Fruit fly (Drosophila melanogaster): ENCODE results near the gene slgA.

slgA gene

DNA sequence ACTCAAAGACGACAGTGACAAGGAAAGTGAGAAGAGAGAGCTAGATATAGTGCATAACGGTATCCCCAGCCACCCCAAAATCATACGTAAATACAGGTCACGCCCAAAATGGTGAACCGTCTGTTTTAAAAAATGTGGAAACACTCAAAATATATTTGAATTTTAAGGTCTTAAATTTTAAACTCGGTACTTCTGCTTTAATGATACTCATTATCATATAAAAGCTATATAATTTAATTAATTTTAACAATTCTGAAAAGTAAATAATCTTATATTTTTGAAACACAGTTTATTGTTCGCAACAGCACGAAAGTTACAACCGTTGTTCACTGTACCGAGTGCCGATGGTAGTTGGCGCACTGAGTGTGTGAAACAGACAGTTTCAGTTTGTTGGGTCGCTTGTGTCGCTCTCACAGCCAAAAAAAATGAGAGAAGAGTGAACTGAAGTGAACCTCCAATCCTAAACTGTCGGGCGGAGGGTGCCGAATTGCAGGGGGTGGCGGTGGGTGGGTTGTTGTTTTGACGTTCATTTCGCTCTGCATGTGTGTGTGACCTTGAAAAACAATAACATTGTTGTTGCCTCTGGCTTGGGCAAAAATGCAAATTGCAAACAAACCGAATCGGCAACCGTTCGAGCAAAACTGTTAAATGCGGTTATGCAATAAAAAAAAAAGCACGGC is 7.4 kb upstream of the slgA start:
- TF ChIP-seq odd (GFP tag; optimal IDR thresholded peaks at IDR 0.05): peak; percentile 89
- TF ChIP-seq CG2120 (GFP tag; optimal IDR thresholded peaks at IDR 0.05): peak; percentile 63
- peak; percentile 83 for TF ChIP-seq CG4820 (GFP tag; optimal IDR thresholded peaks at IDR 0.05)
- TF ChIP-seq CG17612 (GFP tag; IDR thresholded peaks at IDR 0.05): no peak
- peak; percentile 46 for TF ChIP-seq Sry-β (GFP tag; optimal IDR thresholded peaks at IDR 0.05)
- TF ChIP-seq hth (optimal IDR thresholded peaks at IDR 0.05): no peak
- no peak for TF ChIP-seq vnd (GFP tag; IDR thresholded peaks at IDR 0.05; ENCODE audit: partially characterized antibody)
- TF ChIP-seq inv (GFP tag; IDR thresholded peaks at IDR 0.05; ENCODE audit: partially characterized antibody): 0 out of 2 replicates have a peak, but pooled peaks have one; percentile 19
- no peak for TF ChIP-seq Camta (GFP tag; optimal IDR thresholded peaks at IDR 0.05)
- TF ChIP-seq disco-r (GFP tag; optimal IDR thresholded peaks at IDR 0.05): no peak
- TF ChIP-seq CG18764 (GFP tag; optimal IDR thresholded peaks at IDR 0.05): peak; percentile 71
- peak; percentile 76 for TF ChIP-seq CG2889 (GFP tag; IDR thresholded peaks at IDR 0.05)
- peak; percentile 88 for TF ChIP-seq HmgZ (tag; optimal IDR thresholded peaks at IDR 0.05)
- TF ChIP-seq CG34376 (GFP tag; optimal IDR thresholded peaks at IDR 0.05): peak; percentile 94
- peak; percentile 33 for TF ChIP-seq TFAM (GFP tag; optimal IDR thresholded peaks at IDR 0.05)
- TF ChIP-seq amos (GFP tag; IDR thresholded peaks at IDR 0.05; ENCODE audit: partially characterized antibody): no peak
- TF ChIP-seq luna (GFP tag; optimal IDR thresholded peaks at IDR 0.05): no peak
- peak; percentile 93 for TF ChIP-seq CG10147 (GFP tag; optimal IDR thresholded peaks at IDR 0.05)
- TF ChIP-seq CG17385 (GFP tag; optimal IDR thresholded peaks at IDR 0.05): peak; percentile 90
- peak in 1 of 2 experiments; percentile 91 for TF ChIP-seq Eip74EF (GFP tag; optimal IDR thresholded peaks at IDR 0.05)
- no peak for TF ChIP-seq sc (optimal IDR thresholded peaks at IDR 0.05)
- peak; percentile 84 for TF ChIP-seq sc (GFP tag; optimal IDR thresholded peaks at IDR 0.05)
- no peak for TF ChIP-seq Kr (GFP tag; optimal IDR thresholded peaks at IDR 0.05)
- TF ChIP-seq oc (tag; optimal IDR thresholded peaks at IDR 0.05): peak; percentile 85
- TF ChIP-seq CG12744 (GFP tag; optimal IDR thresholded peaks at IDR 0.05): peak; percentile 19
- no peak for TF ChIP-seq CG7963 (GFP tag; IDR thresholded peaks at IDR 0.05; ENCODE audit: partially characterized antibody)
- TF ChIP-seq chinmo (GFP tag; IDR thresholded peaks at IDR 0.05; ENCODE audit: partially characterized antibody): 0 out of 4 replicates have a peak, but pooled peaks have one; percentile 64
- no peak for TF ChIP-seq HmgD (GFP tag; optimal IDR thresholded peaks at IDR 0.05)
- peak; percentile 87 for TF ChIP-seq CG1602 (GFP tag; optimal IDR thresholded peaks at IDR 0.05)
- TF ChIP-seq tna (GFP tag; IDR thresholded peaks at IDR 0.05; ENCODE audit: partially characterized antibody): no peak
- peak; percentile 95 for TF ChIP-seq bcd (GFP tag; optimal IDR thresholded peaks at IDR 0.05)
- TF ChIP-seq CG11093 (GFP tag; IDR thresholded peaks at IDR 0.05): peak; percentile 83
- no peak for TF ChIP-seq z (GFP tag; IDR thresholded peaks at IDR 0.05)
- peak; percentile 70 for TF ChIP-seq slou (GFP tag; optimal IDR thresholded peaks at IDR 0.05)
- no peak for TF ChIP-seq Hr39 (optimal IDR thresholded peaks at IDR 0.05)
- TF ChIP-seq cwo (GFP tag; optimal IDR thresholded peaks at IDR 0.05): peak; percentile 91
- TF ChIP-seq corto (GFP tag; optimal IDR thresholded peaks at IDR 0.05): peak; percentile 73
- peak; percentile 78 for TF ChIP-seq Spps (tag; optimal IDR thresholded peaks at IDR 0.05)
- TF ChIP-seq CG12391 (tag; optimal IDR thresholded peaks at IDR 0.05): peak; percentile 93
- peak; percentile 92 for TF ChIP-seq sisA (GFP tag; IDR thresholded peaks at IDR 0.05)
- TF ChIP-seq CG2129 (GFP tag; IDR thresholded peaks at IDR 0.05; ENCODE audit: partially characterized antibody): no peak
- peak; percentile 78 for TF ChIP-seq CG10654 (GFP tag; optimal IDR thresholded peaks at IDR 0.05)
- TF ChIP-seq CG10959 (GFP tag; IDR thresholded peaks at IDR 0.05): peak; percentile 59
- TF ChIP-seq BEAF-32 (GFP tag; optimal IDR thresholded peaks at IDR 0.05): peak; percentile 10
- peak; percentile 76 for TF ChIP-seq danr (GFP tag; IDR thresholded peaks at IDR 0.05)
- peak; percentile 85 for TF ChIP-seq run (tag; optimal IDR thresholded peaks at IDR 0.05)
- peak; percentile 92 for TF ChIP-seq Ssrp (tag; optimal IDR thresholded peaks at IDR 0.05)
- peak; percentile 83 for TF ChIP-seq CG12219 (GFP tag; optimal IDR thresholded peaks at IDR 0.05)
- TF ChIP-seq dan (GFP tag; IDR thresholded peaks at IDR 0.05): no peak

All from whole organism, embryonic.